Fruit fly (Drosophila melanogaster) whole organism, pupa: Measurements from ENCODE around the gene CG33110.
A peak's percentile ranks its signal among the peaks of the same experiment; 100 is the strongest.

ENCODE experiments used
- CG10348 ChIP-seq: fragments of 200-800 bp; sonication (Bioruptor generic); IDR thresholded peaks from 2 replicates; pipeline ENCODE4 v1.3.6; 2022; ENCODE audit warnings: missing biosample characterization, missing genetic modification characterization
- CG12605 ChIP-seq: fragments of 200-800 bp; sonication (Bioruptor generic); IDR thresholded peaks from 2 replicates; pipeline ENCODE4 v1.3.6; 2022; ENCODE audit warnings: missing biosample characterization, missing genetic modification characterization
- CG13204 ChIP-seq: fragments of 200-800 bp; sonication (Bioruptor generic); optimal IDR thresholded peaks from 2 replicates; lab custom pipeline; 2018; ENCODE audit warnings: missing biosample characterization, mild to moderate bottlenecking, missing genetic modification characterization, moderate library complexity
- CG14655 ChIP-seq: fragments of 200-800 bp; sonication (Bioruptor generic); optimal IDR thresholded peaks from 3 replicates; lab custom pipeline; 2017; ENCODE audit warnings: mild to moderate bottlenecking, missing biosample characterization, missing genetic modification reagents, missing genetic modification characterization
- CG15710 ChIP-seq: fragments of 200-800 bp; sonication (Bioruptor generic); optimal IDR thresholded peaks from 2 replicates; lab custom pipeline; 2018; ENCODE audit warnings: missing biosample characterization, mild to moderate bottlenecking, missing genetic modification characterization, moderate library complexity
- CG17806 ChIP-seq: fragments of 200-800 bp; sonication (Bioruptor generic); optimal IDR thresholded peaks from 2 replicates; lab custom pipeline; 2018; ENCODE audit warnings: missing biosample characterization, mild to moderate bottlenecking, missing genetic modification characterization, moderate library complexity
- CG32121 ChIP-seq: fragments of 200-800 bp; sonication (Bioruptor generic); IDR thresholded peaks from 2 replicates; pipeline ENCODE4 v1.3.6; 2022; ENCODE audit warnings: missing biosample characterization, missing genetic modification characterization
- CG34367 ChIP-seq: fragments of 200-800 bp; sonication (Bioruptor generic); optimal IDR thresholded peaks from 2 replicates; lab custom pipeline; 2018; ENCODE audit warnings: missing biosample characterization, mild to moderate bottlenecking, missing genetic modification characterization
- CG4496 ChIP-seq: fragments of 200-800 bp; sonication (Bioruptor generic); IDR thresholded peaks from 3 replicates; pipeline ENCODE4 v1.3.6; 2022; ENCODE audit warnings: missing biosample characterization, missing genetic modification characterization
- CG8159 ChIP-seq: fragments of 200-800 bp; sonication (Bioruptor generic); optimal IDR thresholded peaks from 3 replicates; lab custom pipeline; 2018; ENCODE audit warnings: missing biosample characterization, mild to moderate bottlenecking, missing genetic modification characterization, moderate library complexity
- CG8301 ChIP-seq: fragments of 200-800 bp; sonication (Bioruptor generic); optimal IDR thresholded peaks from 2 replicates; lab custom pipeline; 2018; ENCODE audit warnings: missing biosample characterization, mild to moderate bottlenecking, missing genetic modification characterization
- D1 ChIP-seq: fragments of 200-800 bp; sonication (Bioruptor generic); optimal IDR thresholded peaks from 2 replicates; lab custom pipeline; 2018; ENCODE audit warnings: missing biosample characterization, mild to moderate bottlenecking, missing genetic modification characterization, moderate library complexity
- EcR ChIP-seq: fragments of 200-800 bp; sonication (Bioruptor generic); optimal IDR thresholded peaks from 3 replicates; lab custom pipeline; 2019; ENCODE audit warnings: missing biosample characterization, missing genetic modification characterization, mild to moderate bottlenecking, moderate library complexity, missing genetic modification reagents
- Ets98B ChIP-seq: fragments of 200-800 bp; sonication (Bioruptor generic); IDR thresholded peaks from 2 replicates; pipeline ENCODE4 v1.3.6; 2022; ENCODE audit warnings: missing biosample characterization, missing genetic modification characterization
- Pif1A ChIP-seq: fragments of 200-800 bp; sonication (Bioruptor generic); optimal IDR thresholded peaks from 3 replicates; lab custom pipeline; 2016; ENCODE audit warnings: missing biosample characterization, missing genetic modification characterization
- Pif1B ChIP-seq: fragments of 200-800 bp; sonication (Bioruptor generic); optimal IDR thresholded peaks from 3 replicates; lab custom pipeline; 2016; ENCODE audit warnings: missing biosample characterization, missing genetic modification characterization
- Snoo ChIP-seq: fragments of 200-800 bp; sonication (Bioruptor generic); optimal IDR thresholded peaks from 3 replicates; lab custom pipeline; 2017; ENCODE audit warnings: missing biosample characterization, mild to moderate bottlenecking, missing genetic modification characterization, inconsistent platforms
- fd96Ca ChIP-seq: fragments of 200-800 bp; sonication (Bioruptor generic); IDR thresholded peaks from 3 replicates; pipeline ENCODE4 v1.3.6; 2022; ENCODE audit warnings: missing biosample characterization, missing genetic modification characterization
- gl ChIP-seq: fragments of 200-800 bp; sonication (Bioruptor generic); optimal IDR thresholded peaks from 2 replicates; lab custom pipeline; 2018; ENCODE audit warnings: missing biosample characterization, mild to moderate bottlenecking, missing genetic modification characterization
- rn ChIP-seq: fragments of 200-800 bp; sonication (Bioruptor generic); IDR thresholded peaks from 2 replicates; pipeline ENCODE4 v1.3.6; 2022; ENCODE audit warnings: missing biosample characterization, missing genetic modification characterization

CG33110 gene

dm6 chr3R:22597344-22597954, 27.5 kb downstream of the CG33110 start:
- TF ChIP-seq gl (peak; percentile 2), rn (GFP tag; lab: Robert Waterston, UW) (peak; percentile 55; the same call in 1 of the 2 replicates), CG10348 (GFP tag; lab: Robert Waterston, UW) (peak; percentile 51), CG12605 (GFP tag; lab: Robert Waterston, UW) (peak; percentile 86), Pif1B (GFP tag; lab: Kevin White, UChicago) (no peak), CG17806 (tag; lab: Kevin White, UChicago) (no peak), fd96Ca (peak; percentile 79), D1 (tag; lab: Kevin White, UChicago) (no peak), CG32121 (GFP tag; lab: Robert Waterston, UW) (peak; percentile 88), Ets98B (GFP tag; lab: Robert Waterston, UW) (peak; percentile 92), CG15710 (tag; lab: Kevin White, UChicago) (no peak), CG4496 (GFP tag; lab: Robert Waterston, UW) (peak; percentile 91), CG14655 (GFP tag; lab: Kevin White, UChicago) (no peak), Snoo (tag; lab: Kevin White, UChicago) (no peak)

- TF ChIP-seq CG10348 (GFP tag; lab: Robert Waterston, UW): no peak
- TF ChIP-seq CG12605 (GFP tag; lab: Robert Waterston, UW): no peak
- no peak for TF ChIP-seq CG34367 (tag; lab: Kevin White, UChicago)
- no peak for TF ChIP-seq CG8159 (tag; lab: Kevin White, UChicago)
- TF ChIP-seq CG13204 (GFP tag; lab: Kevin White, UChicago): no peak
- no peak for TF ChIP-seq CG4496 (GFP tag; lab: Robert Waterston, UW)
- TF ChIP-seq rn (GFP tag; lab: Robert Waterston, UW): no peak
- TF ChIP-seq D1 (tag; lab: Kevin White, UChicago): no peak
- TF ChIP-seq Snoo (tag; lab: Kevin White, UChicago): no peak
- no peak for TF ChIP-seq Pif1A (GFP tag; lab: Kevin White, UChicago)
- TF ChIP-seq CG32121 (GFP tag; lab: Robert Waterston, UW): no peak
- no peak for TF ChIP-seq EcR (GFP tag; lab: Kevin White, UChicago)
- TF ChIP-seq, all 21 proteins: peak for 0
Observed at dm6 chr3R:22598759-22599158, 28.8 kb downstream of the CG33110 start.

dm6 chr3R:22602783-22603182, 32.8 kb downstream of the CG33110 start:
- TF ChIP-seq CG17806 (tag; lab: Kevin White, UChicago): no peak

dm6 chr3R:22609185-22609584, 39.2 kb downstream of the CG33110 start, which contains the start of gene CG13843:
Gene CG13843 (plus strand): TSS chr3R:22609485.
- no peak for TF ChIP-seq CG17806 (tag; lab: Kevin White, UChicago)
- no peak for TF ChIP-seq fd96Ca
- no peak for TF ChIP-seq CG34367 (tag; lab: Kevin White, UChicago)
- TF ChIP-seq CG13204 (GFP tag; lab: Kevin White, UChicago): no peak
- TF ChIP-seq CG15710 (tag; lab: Kevin White, UChicago): no peak
- no peak for TF ChIP-seq Snoo (tag; lab: Kevin White, UChicago)
- no peak for TF ChIP-seq CG4496 (GFP tag; lab: Robert Waterston, UW)
- TF ChIP-seq CG8301: no peak
- TF ChIP-seq Ets98B (GFP tag; lab: Robert Waterston, UW): no peak
- TF ChIP-seq CG8159 (tag; lab: Kevin White, UChicago): no peak
- TF ChIP-seq CG32121 (GFP tag; lab: Robert Waterston, UW): no peak
- TF ChIP-seq EcR (GFP tag; lab: Kevin White, UChicago): no peak
- TF ChIP-seq Pif1A (GFP tag; lab: Kevin White, UChicago): no peak
- TF ChIP-seq CG14655 (GFP tag; lab: Kevin White, UChicago): no peak
- no peak for TF ChIP-seq Pif1B (GFP tag; lab: Kevin White, UChicago)
- no peak for TF ChIP-seq gl

dm6 chr3R:22613448-22613847, 43.5 kb downstream of the CG33110 start, which contains the start of the genes CG31156 and mRRF2:
Gene CG31156 (minus strand): TSS chr3R:22613656.
Gene mRRF2 (plus strand): TSS chr3R:22613686.
- no peak for TF ChIP-seq EcR (GFP tag; lab: Kevin White, UChicago)

dm6 chr3R:22616211-22616610, 46.2 kb downstream of the CG33110 start, which contains the start of gene CG31161:
Gene CG31161 (plus strand): TSS chr3R:22616511.
- no peak for TF ChIP-seq CG10348 (GFP tag; lab: Robert Waterston, UW)
- TF ChIP-seq D1 (tag; lab: Kevin White, UChicago): no peak
- TF ChIP-seq CG13204 (GFP tag; lab: Kevin White, UChicago): no peak
- no peak for TF ChIP-seq CG4496 (GFP tag; lab: Robert Waterston, UW)
- no peak for TF ChIP-seq CG12605 (GFP tag; lab: Robert Waterston, UW)
- TF ChIP-seq Pif1B (GFP tag; lab: Kevin White, UChicago): no peak
- TF ChIP-seq Ets98B (GFP tag; lab: Robert Waterston, UW): no peak
- no peak for TF ChIP-seq CG15710 (tag; lab: Kevin White, UChicago)
- no peak for TF ChIP-seq gl
- no peak for TF ChIP-seq EcR (GFP tag; lab: Kevin White, UChicago)
- TF ChIP-seq CG8159 (tag; lab: Kevin White, UChicago): no peak
- no peak for TF ChIP-seq CG14655 (GFP tag; lab: Kevin White, UChicago)
- no peak for TF ChIP-seq Pif1A (GFP tag; lab: Kevin White, UChicago)
- TF ChIP-seq CG32121 (GFP tag; lab: Robert Waterston, UW): no peak
